Fruit fly (Drosophila melanogaster): ENCODE data around the gene CG5194.
A peak's percentile ranks its signal among the peaks of the same experiment; 100 is the strongest.

Gene CG5194

DNA sequence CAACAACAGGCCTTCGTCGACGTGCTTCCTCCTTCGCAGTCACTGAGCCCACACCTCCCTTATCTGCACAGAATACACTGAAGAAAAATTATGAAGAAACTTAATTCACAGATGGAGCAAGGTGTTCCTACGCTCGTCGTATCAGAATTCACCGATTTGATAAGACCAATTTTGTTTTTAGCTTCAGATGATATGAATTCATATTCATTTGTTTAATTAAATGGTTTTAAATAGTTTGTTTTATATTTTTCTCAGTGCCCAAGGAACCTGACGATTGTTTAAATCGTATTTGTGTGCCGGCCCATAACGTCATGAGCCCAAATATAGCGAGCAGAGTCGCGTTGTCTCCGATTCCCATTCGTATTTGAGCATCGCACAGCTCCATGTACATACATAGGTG is 14.0 kb upstream of the CG5194 start (continued):
- TF ChIP-seq wdn (GFP tag; IDR thresholded peaks at IDR 0.05), result no peak
- TF ChIP-seq danr (GFP tag; IDR thresholded peaks at IDR 0.05), result no peak
- TF ChIP-seq CG10366 (GFP tag; IDR thresholded peaks at IDR 0.05), result peak; percentile 31
- no peak for TF ChIP-seq crp (GFP tag; optimal IDR thresholded peaks at IDR 0.05)
- peak; percentile 90 for TF ChIP-seq zen (tag; optimal IDR thresholded peaks at IDR 0.05)
- TF ChIP-seq nerfin-1 (tag; optimal IDR thresholded peaks at IDR 0.05), result peak; percentile 53
- TF ChIP-seq grn (GFP tag; optimal IDR thresholded peaks at IDR 0.05), result peak; percentile 25
- TF ChIP-seq CG18011 (GFP tag; optimal IDR thresholded peaks at IDR 0.05), result no peak
- TF ChIP-seq CG12769 (tag; optimal IDR thresholded peaks at IDR 0.05), result peak; percentile 34
- TF ChIP-seq CG3995 (GFP tag; optimal IDR thresholded peaks at IDR 0.05), result no peak
- TF ChIP-seq ems (GFP tag; optimal IDR thresholded peaks at IDR 0.05), result peak; percentile 14
- TF ChIP-seq hbn (GFP tag; IDR thresholded peaks at IDR 0.05; ENCODE audit: partially characterized antibody), result no peak
- no peak for TF ChIP-seq Drgx (GFP tag; IDR thresholded peaks at IDR 0.05)
- peak; percentile 40; the same call in 1 of the 2 replicates for TF ChIP-seq sim (GFP tag; IDR thresholded peaks at IDR 0.05)
- peak; percentile 39 for TF ChIP-seq ewg (GFP tag; optimal IDR thresholded peaks at IDR 0.05)
- peak; percentile 55 for TF ChIP-seq CG13424 (tag; optimal IDR thresholded peaks at IDR 0.05)
- TF ChIP-seq Aef1 (GFP tag; IDR thresholded peaks at IDR 0.05), result 0 out of 3 replicates have a peak, but pooled peaks have one; percentile 15
- TF ChIP-seq Med (GFP tag), result peak; percentile 90
- TF ChIP-seq CG6683 (GFP tag; optimal IDR thresholded peaks at IDR 0.05), result no peak
- peak; percentile 8 for TF ChIP-seq CG12942 (GFP tag; optimal IDR thresholded peaks at IDR 0.05)
- no peak for TF ChIP-seq eve (GFP tag; optimal IDR thresholded peaks at IDR 0.05)
- TF ChIP-seq Ets97D (GFP tag; optimal IDR thresholded peaks at IDR 0.05), result peak; percentile 5
- TF ChIP-seq CG2875 (GFP tag; optimal IDR thresholded peaks at IDR 0.05), result peak; percentile 46
- TF ChIP-seq Hmr (GFP tag; optimal IDR thresholded peaks at IDR 0.05), result peak; percentile 28
- peak; percentile 49 for TF ChIP-seq CG33213 (GFP tag; optimal IDR thresholded peaks at IDR 0.05)
- TF ChIP-seq seq (GFP tag; IDR thresholded peaks at IDR 0.05), result no peak
- TF ChIP-seq CG16863 (GFP tag; optimal IDR thresholded peaks at IDR 0.05), result peak; percentile 60
- TF ChIP-seq CG12236 (GFP tag; optimal IDR thresholded peaks at IDR 0.05), result peak; percentile 68
- TF ChIP-seq cas (GFP tag; IDR thresholded peaks at IDR 0.05), result no peak
- TF ChIP-seq CG7987 (GFP tag; optimal IDR thresholded peaks at IDR 0.05), result no peak
- TF ChIP-seq Ravus (GFP tag; IDR thresholded peaks at IDR 0.05), result no peak
- no peak for TF ChIP-seq CG4282 (GFP tag; optimal IDR thresholded peaks at IDR 0.05)
- TF ChIP-seq dati (GFP tag; IDR thresholded peaks at IDR 0.05), result no peak
- peak; percentile 49 for TF ChIP-seq H2.0 (GFP tag; IDR thresholded peaks at IDR 0.05)
- TF ChIP-seq CG4707 (GFP tag; optimal IDR thresholded peaks at IDR 0.05), result peak; percentile 26
- no peak for TF ChIP-seq Stat92E (GFP tag; optimal IDR thresholded peaks at IDR 0.05)
- peak; percentile 37; the same call in 1 of the 2 replicates for TF ChIP-seq ro (GFP tag; IDR thresholded peaks at IDR 0.05)
- peak; percentile 41 for TF ChIP-seq tap (tag; optimal IDR thresholded peaks at IDR 0.05)
- peak; percentile 15 for TF ChIP-seq Fer3 (tag; optimal IDR thresholded peaks at IDR 0.05)
- peak; percentile 75 for TF ChIP-seq CG7839 (tag; optimal IDR thresholded peaks at IDR 0.05)
- 0 out of 2 replicates have a peak, but pooled peaks have one; percentile 12 for TF ChIP-seq stc (GFP tag; IDR thresholded peaks at IDR 0.05)
- peak; percentile 59; the same call in 1 of the 3 replicates for TF ChIP-seq CG34422 (GFP tag; IDR thresholded peaks at IDR 0.05)
- no peak for TF ChIP-seq CG11560 (tag; IDR thresholded peaks at IDR 0.05)
- TF ChIP-seq dysf (GFP tag; IDR thresholded peaks at IDR 0.05), result peak; percentile 56; the same call in 1 of the 3 replicates
- TF ChIP-seq tup (GFP tag; optimal IDR thresholded peaks at IDR 0.05), result peak; percentile 48
- TF ChIP-seq CG8765 (GFP tag; IDR thresholded peaks at IDR 0.05), result peak; percentile 85
- no peak for TF ChIP-seq prd (optimal IDR thresholded peaks at IDR 0.05)
- peak; percentile 89 for TF ChIP-seq prd (GFP tag; IDR thresholded peaks at IDR 0.05)
- TF ChIP-seq CG10209 (GFP tag; optimal IDR thresholded peaks at IDR 0.05), result peak; percentile 75
- no peak for TF ChIP-seq CG16813 (GFP tag; IDR thresholded peaks at IDR 0.05; ENCODE audit: partially characterized antibody)
- peak; percentile 83 for TF ChIP-seq CG10979 (tag; optimal IDR thresholded peaks at IDR 0.05)

Data from whole organism, embryonic.